Fruit fly (Drosophila melanogaster) whole organism, embryonic: ENCODE results near the gene CG13409.

ENCODE experiments used
- Blimp-1 ChIP-seq: fragments of 200-800 bp; sonication (Bioruptor generic); optimal IDR thresholded peaks from 3 replicates; lab custom pipeline; 2018; ENCODE audit warnings: missing biosample characterization, missing genetic modification characterization, mild to moderate bottlenecking, moderate library complexity, missing genetic modification reagents
- CG11504 ChIP-seq: fragments of 200-800 bp; sonication (Bioruptor generic); optimal IDR thresholded peaks from 3 replicates; lab custom pipeline; 2019; ENCODE audit warnings: missing biosample characterization, mild to moderate bottlenecking, missing genetic modification characterization, moderate library complexity
- CG13123 ChIP-seq: fragments of 200-800 bp; sonication (Bioruptor generic); optimal IDR thresholded peaks from 2 replicates; lab custom pipeline; 2016; ENCODE audit warnings: missing biosample characterization, missing genetic modification characterization
- CG14965 ChIP-seq: fragments of 200-800 bp; sonication (Bioruptor generic); optimal IDR thresholded peaks from 2 replicates; lab custom pipeline; 2016; ENCODE audit warnings: missing biosample characterization, missing genetic modification characterization, borderline replicate concordance
- CG15269 ChIP-seq: fragments of 200-800 bp; sonication (Bioruptor generic); optimal IDR thresholded peaks from 2 replicates; lab custom pipeline; 2018; ENCODE audit warnings: missing biosample characterization, mild to moderate bottlenecking, missing genetic modification characterization, moderate library complexity
- CG1529 ChIP-seq: fragments of 200-800 bp; sonication (Bioruptor generic); optimal IDR thresholded peaks from 3 replicates; lab custom pipeline; 2018; ENCODE audit warnings: missing biosample characterization, missing genetic modification characterization
- CG16779 ChIP-seq: fragments of 200-800 bp; sonication (Bioruptor generic); IDR thresholded peaks from 2 replicates; pipeline ENCODE4 v1.3.6; 2022; ENCODE audit warnings: missing biosample characterization, missing genetic modification characterization
- CG16813 ChIP-seq: fragments of 200-800 bp; sonication (Bioruptor generic); IDR thresholded peaks from 3 replicates; pipeline ENCODE4 v1.3.6; 2022; ENCODE audit warnings: missing biosample characterization, missing genetic modification characterization; ENCODE audit not compliant: partially characterized antibody
- CG4328 ChIP-seq: fragments of 200-800 bp; sonication (Bioruptor generic); optimal IDR thresholded peaks from 3 replicates; lab custom pipeline; 2017; ENCODE audit warnings: missing biosample characterization, missing genetic modification reagents, missing genetic modification characterization
- CG4360 ChIP-seq: fragments of 200-800 bp; sonication (Bioruptor generic); IDR thresholded peaks from 2 replicates; pipeline ENCODE4 v1.3.6; 2022; ENCODE audit warnings: missing biosample characterization, missing genetic modification characterization
- CG4707 ChIP-seq: fragments of 200-800 bp; sonication (Bioruptor generic); optimal IDR thresholded peaks from 2 replicates; lab custom pipeline; 2018; ENCODE audit warnings: missing biosample characterization, mild to moderate bottlenecking, missing genetic modification characterization, moderate library complexity
- CG5245 ChIP-seq: fragments of 200-800 bp; sonication (Bioruptor generic); optimal IDR thresholded peaks from 3 replicates; lab custom pipeline; 2016; ENCODE audit warnings: missing biosample characterization, missing genetic modification characterization
- CG5953 ChIP-seq: fragments of 200-800 bp; sonication (Bioruptor generic); IDR thresholded peaks from 2 replicates; pipeline ENCODE4 v1.3.6; 2022; ENCODE audit warnings: missing biosample characterization, missing genetic modification characterization
- CG6272 ChIP-seq: fragments of 200-800 bp; sonication (Bioruptor generic); IDR thresholded peaks from 2 replicates; pipeline ENCODE4 v1.3.6; 2022; ENCODE audit warnings: missing biosample characterization, missing genetic modification characterization
- CG6854 ChIP-seq: fragments of 200-800 bp; sonication (Bioruptor generic); optimal IDR thresholded peaks from 3 replicates; lab custom pipeline; 2017; ENCODE audit warnings: missing biosample characterization, mild to moderate bottlenecking, missing genetic modification characterization
- CG7928 ChIP-seq: fragments of 200-800 bp; sonication (Bioruptor generic); optimal IDR thresholded peaks from 2 replicates; lab custom pipeline; 2017; ENCODE audit warnings: missing biosample characterization, mild to moderate bottlenecking, missing genetic modification characterization
- Chrac-16 ChIP-seq: fragments of 200-800 bp; sonication (Bioruptor generic); optimal IDR thresholded peaks from 3 replicates; lab custom pipeline; 2016; ENCODE audit warnings: missing biosample characterization, missing genetic modification characterization
- CkIIα-i1 ChIP-seq: fragments of 200-800 bp; sonication (Bioruptor generic); IDR thresholded peaks from 2 replicates; pipeline ENCODE4 v1.3.6; 2022; ENCODE audit warnings: missing biosample characterization, missing genetic modification characterization
- Doc2 ChIP-seq: fragments of 200-800 bp; sonication (Bioruptor generic); IDR thresholded peaks from 2 replicates; pipeline ENCODE4 v1.3.6; 2022; ENCODE audit warnings: missing biosample characterization, missing genetic modification characterization
- HLH3B ChIP-seq: fragments of 200-800 bp; sonication (Bioruptor generic); IDR thresholded peaks from 2 replicates; pipeline ENCODE4 v1.3.6; 2022; ENCODE audit warnings: missing biosample characterization, missing genetic modification characterization
- HLH54F ChIP-seq: fragments of 200-800 bp; sonication (Bioruptor generic); optimal IDR thresholded peaks from 3 replicates; lab custom pipeline; 2016; ENCODE audit warnings: missing biosample characterization, missing genetic modification characterization
- Hmr ChIP-seq: fragments of 200-800 bp; sonication (Bioruptor generic); optimal IDR thresholded peaks from 3 replicates; lab custom pipeline; 2017; ENCODE audit warnings: mild to moderate bottlenecking, missing biosample characterization, missing genetic modification reagents, missing genetic modification characterization
- Myb ChIP-seq: fragments of 200-800 bp; sonication (Bioruptor generic); optimal IDR thresholded peaks from 2 replicates; lab custom pipeline; 2016; ENCODE audit warnings: missing biosample characterization, missing genetic modification characterization
- NK7.1 ChIP-seq: fragments of 200-800 bp; sonication (Bioruptor generic); optimal IDR thresholded peaks from 3 replicates; lab custom pipeline; 2016; ENCODE audit warnings: missing biosample characterization, missing genetic modification characterization
- Optix ChIP-seq: fragments of 200-800 bp; sonication (Bioruptor generic); IDR thresholded peaks from 3 replicates; pipeline ENCODE4 v1.3.6; 2022; ENCODE audit warnings: missing biosample characterization, missing genetic modification characterization
- Sox102F ChIP-seq: fragments of 200-800 bp; sonication (Bioruptor generic); optimal IDR thresholded peaks from 2 replicates; lab custom pipeline; 2018; ENCODE audit warnings: missing biosample characterization, mild to moderate bottlenecking, missing genetic modification characterization, moderate library complexity
- Spps ChIP-seq: fragments of 200-800 bp; sonication (Bioruptor generic); optimal IDR thresholded peaks from 2 replicates; lab custom pipeline; 2018; ENCODE audit warnings: missing biosample characterization, mild to moderate bottlenecking, missing genetic modification characterization
- TFAM ChIP-seq: fragments of 200-800 bp; sonication (Bioruptor generic); optimal IDR thresholded peaks from 2 replicates; lab custom pipeline; 2017; ENCODE audit warnings: missing biosample characterization, missing genetic modification characterization, inconsistent platforms
- Taf1 ChIP-seq: fragments of 200-800 bp; sonication (Bioruptor generic); IDR thresholded peaks from 2 replicates; pipeline ENCODE4 v1.3.6; 2022; ENCODE audit warnings: missing biosample characterization, missing genetic modification characterization
- amos ChIP-seq: fragments of 200-800 bp; sonication (Bioruptor generic); IDR thresholded peaks from 2 replicates; pipeline ENCODE4 v1.3.6; 2022; ENCODE audit warnings: missing biosample characterization, missing genetic modification characterization; ENCODE audit not compliant: partially characterized antibody
- cg ChIP-seq: fragments of 200-800 bp; sonication (Bioruptor generic); optimal IDR thresholded peaks from 3 replicates; lab custom pipeline; 2019; ENCODE audit warnings: missing biosample characterization, mild to moderate bottlenecking, missing genetic modification characterization, moderate library complexity
- croc ChIP-seq: fragments of 200-800 bp; sonication (Bioruptor generic); conservative IDR thresholded peaks from 3 replicates; pipeline ENCODE4 v1.3.6; 2022; ENCODE audit warnings: missing biosample characterization, missing genetic modification characterization
- crol ChIP-seq: fragments of 200-800 bp; sonication (Bioruptor generic); IDR thresholded peaks from 2 replicates; pipeline ENCODE4 v1.3.6; 2022; ENCODE audit warnings: missing biosample characterization, missing genetic modification characterization
- da ChIP-seq: fragments of 200-800 bp; sonication (Bioruptor generic); optimal IDR thresholded peaks from 2 replicates; lab custom pipeline; 2016; ENCODE audit warnings: missing biosample characterization, missing genetic modification characterization
- eyg ChIP-seq: fragments of 200-800 bp; sonication (Bioruptor generic); optimal IDR thresholded peaks from 3 replicates; lab custom pipeline; 2016; ENCODE audit warnings: missing biosample characterization, missing genetic modification characterization
- hb ChIP-seq: fragments of 200-800 bp; sonication (Bioruptor generic); IDR thresholded peaks from 3 replicates; pipeline ENCODE4 v1.3.6; 2022; ENCODE audit warnings: missing biosample characterization, missing genetic modification characterization; ENCODE audit not compliant: partially characterized antibody
- jigr1 ChIP-seq: fragments of 200-800 bp; sonication (Bioruptor generic); IDR thresholded peaks from 3 replicates; pipeline ENCODE4 v1.3.6; 2022; ENCODE audit warnings: missing biosample characterization, missing genetic modification characterization
- kni ChIP-seq: fragments of 200-800 bp; sonication (Bioruptor generic); optimal IDR thresholded peaks from 3 replicates; lab custom pipeline; 2017; ENCODE audit warnings: mild to moderate bottlenecking, missing biosample characterization, missing genetic modification reagents, missing genetic modification characterization
- mam ChIP-seq: fragments of 200-800 bp; sonication (Bioruptor generic); optimal IDR thresholded peaks from 3 replicates; lab custom pipeline; 2016; ENCODE audit warnings: missing biosample characterization, missing genetic modification characterization
- odd ChIP-seq: fragments of 200-800 bp; sonication (Bioruptor generic); optimal IDR thresholded peaks from 2 replicates; lab custom pipeline; 2017; ENCODE audit warnings: missing biosample characterization, mild to moderate bottlenecking, missing genetic modification characterization
- onecut ChIP-seq: fragments of 200-800 bp; sonication (Bioruptor generic); IDR thresholded peaks from 2 replicates; pipeline ENCODE4 v1.3.6; 2022; ENCODE audit warnings: missing biosample characterization, missing genetic modification characterization
- prd ChIP-seq, 3 experiments: fragments of >200 bp in 2 of 3; fragments of 200-800 bp in 1 of 3; sonication (Bioruptor generic) in 1 of 3; optimal IDR thresholded peaks in 2 of 3; IDR thresholded peaks in 1 of 3; 2 replicates in 2 of 3; 3 replicates in 1 of 3; pipeline versions ENCODE4 v1.3.6 to Lab custom; 2017 to 2022; ENCODE audit warnings: missing biosample characterization in 1 of 3, missing genetic modification characterization in 1 of 3
- ranshi ChIP-seq: fragments of 200-800 bp; sonication (Bioruptor generic); IDR thresholded peaks from 2 replicates; pipeline ENCODE4 v1.3.6; 2022; ENCODE audit warnings: missing biosample characterization, missing genetic modification characterization
- schlank ChIP-seq: fragments of 200-800 bp; sonication (Bioruptor generic); optimal IDR thresholded peaks from 2 replicates; lab custom pipeline; 2018; ENCODE audit warnings: missing biosample characterization, mild to moderate bottlenecking, missing genetic modification characterization
- sim ChIP-seq: fragments of 200-800 bp; sonication (Bioruptor generic); IDR thresholded peaks from 2 replicates; pipeline ENCODE4 v1.3.6; 2022; ENCODE audit warnings: missing biosample characterization, missing genetic modification characterization
- ssp ChIP-seq: fragments of 200-800 bp; sonication (Bioruptor generic); IDR thresholded peaks from 2 replicates; pipeline ENCODE4 v1.3.6; 2022; ENCODE audit warnings: missing biosample characterization, missing genetic modification characterization
- stc ChIP-seq: fragments of 200-800 bp; sonication (Bioruptor generic); IDR thresholded peaks from 2 replicates; pipeline ENCODE4 v1.3.6; 2022; ENCODE audit warnings: missing biosample characterization, missing genetic modification characterization
- ttk ChIP-seq: fragments of 200-800 bp; sonication (Bioruptor generic); IDR thresholded peaks from 2 replicates; pipeline ENCODE4 v2.1.2; 2022; ENCODE audit warnings: missing biosample characterization, missing genetic modification characterization
- wdn ChIP-seq: fragments of 200-800 bp; sonication (Bioruptor generic); IDR thresholded peaks from 2 replicates; pipeline ENCODE4 v1.3.6; 2022; ENCODE audit warnings: missing biosample characterization, missing genetic modification characterization
- yki ChIP-seq: fragments of >200 bp; optimal IDR thresholded peaks from 3 replicates; lab custom pipeline; 2018

Gene CG13409

DNA sequence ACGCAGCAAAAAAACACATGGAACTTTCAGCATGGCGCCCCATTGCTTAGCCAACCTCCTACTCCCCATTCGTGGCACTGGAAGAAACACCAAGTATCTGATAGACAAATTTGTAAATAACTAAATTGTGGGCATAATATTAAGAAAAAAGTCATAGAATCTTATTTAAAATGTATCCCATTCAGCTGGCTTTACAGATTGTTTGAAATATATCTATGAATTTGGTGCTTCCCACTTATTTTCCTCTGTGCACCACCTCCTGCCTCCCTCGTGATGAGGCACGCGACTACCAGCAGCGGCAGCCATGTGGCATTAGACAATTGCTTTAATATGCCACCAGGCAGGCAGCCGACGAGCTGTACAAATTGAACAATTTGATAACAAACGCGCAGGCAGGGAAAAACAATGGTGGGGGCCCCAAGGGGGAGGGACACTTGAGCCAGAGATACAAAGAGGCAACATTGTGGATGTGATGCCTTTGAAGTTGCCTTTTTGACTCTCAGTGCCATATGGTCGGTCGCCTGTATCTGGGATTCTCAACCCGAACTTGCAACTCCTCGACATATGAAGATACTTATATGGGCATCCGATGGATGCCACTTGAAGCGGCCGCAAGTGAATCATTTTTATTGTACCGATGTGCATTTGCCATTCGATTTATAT lies 17.6 kb upstream of the CG13409 start (continued):
- peak; percentile 69 for TF ChIP-seq Chrac-16
- TF ChIP-seq Hmr (GFP tag; lab: Kevin White, UChicago), result peak; percentile 88
- TF ChIP-seq croc, result peak; percentile 68
- TF ChIP-seq schlank (tag; lab: Kevin White, UChicago), result peak; percentile 44
- TF ChIP-seq CG4360 (GFP tag; lab: Robert Waterston, UW), result no peak
- TF ChIP-seq Doc2 (GFP tag; lab: Robert Waterston, UW), result no peak
- peak; percentile 68 for TF ChIP-seq odd
- peak; percentile 40 for TF ChIP-seq CG4328 (GFP tag; lab: Kevin White, UChicago)
- TF ChIP-seq sim (GFP tag; lab: Robert Waterston, UW), result peak; percentile 80
- peak; percentile 61 for TF ChIP-seq Taf1 (GFP tag; lab: Robert Waterston, UW)
- TF ChIP-seq hb (GFP tag; lab: Robert Waterston, UW), result no peak
- TF ChIP-seq CG5953 (GFP tag; lab: Robert Waterston, UW), result peak; percentile 79
- peak; percentile 86 for TF ChIP-seq Blimp-1 (GFP tag; lab: Kevin White, UChicago)
- TF ChIP-seq CkIIα-i1, result 0 out of 2 replicates have a peak, but pooled peaks have one; percentile 40
- TF ChIP-seq amos, result no peak
- peak; percentile 79 for TF ChIP-seq crol (GFP tag; lab: Robert Waterston, UW)
- peak; percentile 86 for TF ChIP-seq Sox102F (GFP tag; lab: Kevin White, UChicago)
- no peak for TF ChIP-seq TFAM (GFP tag; lab: Kevin White, UChicago)
- TF ChIP-seq CG16813 (GFP tag; lab: Robert Waterston, UW), result no peak
- TF ChIP-seq HLH54F (GFP tag; lab: Kevin White, UChicago), result peak; percentile 71
- TF ChIP-seq CG11504 (tag; lab: Kevin White, UChicago), result peak; percentile 86
- no peak for TF ChIP-seq yki (lab: Kevin White, UChicago)
- peak; percentile 84 for TF ChIP-seq ranshi (GFP tag; lab: Robert Waterston, UW)
- peak; percentile 85 for TF ChIP-seq ttk (GFP tag; lab: Robert Waterston, UW)
- TF ChIP-seq NK7.1 (GFP tag; lab: Kevin White, UChicago), result peak; percentile 64
- TF ChIP-seq eyg (GFP tag; lab: Kevin White, UChicago), result peak; percentile 74
- TF ChIP-seq CG5245 (GFP tag; lab: Kevin White, UChicago), result peak; percentile 62
- peak; percentile 77 for TF ChIP-seq mam (GFP tag; lab: Kevin White, UChicago)
- TF ChIP-seq Myb (GFP tag; lab: Kevin White, UChicago), result peak; percentile 62
- TF ChIP-seq jigr1 (GFP tag; lab: Robert Waterston, UW), result peak; percentile 44; the same call in 1 of the 3 replicates
- peak; percentile 63; the same call in 1 of the 2 replicates for TF ChIP-seq CG16779 (GFP tag; lab: Robert Waterston, UW)
- peak; percentile 52 for TF ChIP-seq CG6854 (GFP tag; lab: Kevin White, UChicago)
- TF ChIP-seq CG13123 (GFP tag; lab: Kevin White, UChicago), result peak; percentile 36
- TF ChIP-seq ssp, result no peak; the same call in 1 of the 2 replicates
- TF ChIP-seq CG7928 (GFP tag; lab: Kevin White, UChicago), result peak; percentile 34
- TF ChIP-seq stc, result peak; percentile 75
- TF ChIP-seq CG15269 (tag; lab: Kevin White, UChicago), result peak; percentile 84
- peak; percentile 73 for TF ChIP-seq da (GFP tag; lab: Kevin White, UChicago)
- peak; percentile 66 for TF ChIP-seq CG6272 (GFP tag; lab: Robert Waterston, UW)
- TF ChIP-seq HLH3B (GFP tag; lab: Robert Waterston, UW), result peak; percentile 87
- peak; percentile 65 for TF ChIP-seq Spps
- TF ChIP-seq CG4707, result peak; percentile 62
- peak; percentile 75 for TF ChIP-seq CG1529 (GFP tag; lab: Kevin White, UChicago)
- peak; percentile 74; the same call in 2 of the 3 replicates for TF ChIP-seq Optix (GFP tag; lab: Robert Waterston, UW)
- TF ChIP-seq cg (GFP tag; lab: Kevin White, UChicago), result no peak
- TF ChIP-seq CG14965 (GFP tag; lab: Kevin White, UChicago), result peak; percentile 32
- TF ChIP-seq onecut (GFP tag; lab: Robert Waterston, UW), result peak; percentile 75
- no peak for TF ChIP-seq prd (optimal IDR thresholded peaks at IDR 0.05; lab: Kevin White, UChicago)
- TF ChIP-seq prd (GFP tag; IDR thresholded peaks at IDR 0.05; lab: Robert Waterston, UW), result peak; percentile 89
- no peak for TF ChIP-seq kni (GFP tag; lab: Kevin White, UChicago)
- peak; percentile 70 for TF ChIP-seq wdn (GFP tag; lab: Robert Waterston, UW)
